Worm (Caenorhabditis elegans): ENCODE results near the gene ram-2.

- TF ChIP-seq B0261.1 (tag; optimal IDR thresholded peaks at IDR 0.05) (no peak), C17E4.6 (GFP tag; IDR thresholded peaks at IDR 0.05) (no peak), madf-6 (GFP tag; IDR thresholded peaks at IDR 0.05) (no peak)
Observed at ce11 chrII:11027777-11028176, 11.1 kb upstream of the ram-2 start.

Measured in whole organism, young adult.